Worm (Caenorhabditis elegans) whole organism, mixed stage, embryonic: Measurements from ENCODE around the gene idpc-4.

Source experiments
- M03D4.4 ChIP-seq: sonication (generic microtip); optimal IDR thresholded peaks from 2 replicates; lab custom pipeline; 2017; ENCODE audit warnings: mild to moderate bottlenecking, missing genetic modification characterization, missing compliant biosample characterization
- blmp-1 ChIP-seq: fragments of 150-350 bp; optimal IDR thresholded peaks from 2 replicates; lab custom pipeline; 2014; ENCODE audit warnings: missing biosample characterization, missing genetic modification characterization
- elt-1 ChIP-seq: sonication (generic microtip); optimal IDR thresholded peaks from 2 replicates; lab custom pipeline; 2017; ENCODE audit warnings: missing genetic modification characterization, mild to moderate bottlenecking, missing compliant biosample characterization, antibody characterized with exemption, moderate library complexity, borderline replicate concordance; ENCODE audit not compliant: insufficient read depth
- flh-1 ChIP-seq: fragments of 200-800 bp; sonication (Bioruptor generic); optimal IDR thresholded peaks from 2 replicates; lab custom pipeline; 2018; ENCODE audit warnings: mild to moderate bottlenecking, missing genetic modification characterization, moderate library complexity, missing compliant biosample characterization
- mep-1 ChIP-seq: fragments of 150-350 bp; optimal IDR thresholded peaks from 2 replicates; lab custom pipeline; 2017; ENCODE audit warnings: missing biosample characterization, missing genetic modification reagents, missing genetic modification characterization, inconsistent platforms
- nhr-2 ChIP-seq: fragments of 150-350 bp; optimal IDR thresholded peaks from 2 replicates; lab custom pipeline; 2014; ENCODE audit warnings: missing biosample characterization, missing genetic modification characterization
- nhr-237 ChIP-seq: fragments of 150-350 bp; optimal IDR thresholded peaks from 2 replicates; lab custom pipeline; 2014; ENCODE audit warnings: missing biosample characterization, missing genetic modification characterization
- nhr-76 ChIP-seq: sonication (generic microtip); optimal IDR thresholded peaks from 2 replicates; lab custom pipeline; 2017; ENCODE audit warnings: missing biosample characterization, missing genetic modification characterization
- pha-4 ChIP-seq: fragments of 150-350 bp; optimal IDR thresholded peaks from 2 replicates; lab custom pipeline; 2018; ENCODE audit warnings: missing biosample characterization, missing genetic modification reagents, missing genetic modification characterization
- unc-39 ChIP-seq: fragments of 150-350 bp; optimal IDR thresholded peaks from 2 replicates; lab custom pipeline; 2014; ENCODE audit warnings: missing biosample characterization, missing genetic modification characterization
- unc-62 ChIP-seq: fragments of 150-350 bp; optimal IDR thresholded peaks from 2 replicates; lab custom pipeline; 2014; ENCODE audit warnings: missing biosample characterization, missing genetic modification reagents, missing genetic modification characterization
- zip-8 ChIP-seq: fragments of 150-350 bp; optimal IDR thresholded peaks from 2 replicates; lab custom pipeline; 2014; ENCODE audit warnings: missing biosample characterization, missing genetic modification characterization
- ztf-11 ChIP-seq: fragments of 150-350 bp; optimal IDR thresholded peaks from 2 replicates; lab custom pipeline; 2014; ENCODE audit warnings: missing biosample characterization, missing genetic modification characterization

DNA sequence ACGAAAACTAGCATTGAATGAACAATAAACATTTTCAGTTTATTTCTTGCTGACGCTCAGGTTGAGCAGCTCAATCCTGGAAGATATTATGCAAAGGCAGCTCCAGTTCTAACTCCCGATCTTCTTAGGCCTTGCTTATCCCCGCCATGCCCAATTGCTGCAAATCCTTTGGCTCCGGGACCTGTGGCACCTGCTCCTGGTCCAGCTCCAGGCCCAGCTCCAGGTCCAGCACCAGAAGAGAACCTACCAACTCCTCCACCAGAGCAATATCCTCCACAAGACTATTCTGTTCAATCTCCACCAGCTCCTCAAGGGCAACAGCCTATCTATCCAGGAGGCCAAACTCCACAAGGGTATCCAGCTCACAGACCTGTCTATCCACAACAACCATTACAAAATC is 9.1 kb upstream of the idpc-4 start:
- no peak for TF ChIP-seq unc-39 (tag; lab: Kevin White, UChicago)
- TF ChIP-seq nhr-2 (tag; lab: Kevin White, UChicago): no peak
- no peak for TF ChIP-seq ztf-11 (tag; lab: Kevin White, UChicago)
- no peak for TF ChIP-seq unc-62 (GFP tag; lab: Kevin White, UChicago)
- no peak for TF ChIP-seq zip-8 (tag; lab: Kevin White, UChicago)
- TF ChIP-seq M03D4.4 (tag; lab: Kevin White, UChicago): no peak
- no peak for TF ChIP-seq nhr-237
- no peak for TF ChIP-seq pha-4 (tag; lab: Kevin White, UChicago)
- no peak for TF ChIP-seq blmp-1
- TF ChIP-seq mep-1 (tag; lab: Kevin White, UChicago): no peak
- TF ChIP-seq nhr-76: no peak
- no peak for TF ChIP-seq elt-1 (tag; lab: Kevin White, UChicago)
- no peak for TF ChIP-seq flh-1 (GFP tag; lab: Kevin White, UChicago)
